Fruit fly (Drosophila melanogaster) whole organism, wandering third instar larva: ENCODE measurements around the gene ush.

Source experiments
- Abd-B ChIP-seq: fragments of >200 bp; optimal IDR thresholded peaks from 2 replicates; lab custom pipeline; 2017; ENCODE audit warnings: missing biosample characterization, missing genetic modification characterization
- CG32264 ChIP-seq: fragments of 200-800 bp; sonication (Bioruptor generic); optimal IDR thresholded peaks from 2 replicates; lab custom pipeline; 2016; ENCODE audit warnings: missing biosample characterization, missing genetic modification characterization
- CG9705 ChIP-seq: fragments of 200-800 bp; sonication (Bioruptor generic); optimal IDR thresholded peaks from 2 replicates; lab custom pipeline; 2018; ENCODE audit warnings: missing biosample characterization, mild to moderate bottlenecking, missing genetic modification characterization
- CrebA ChIP-seq: fragments of 200-800 bp; sonication (Bioruptor generic); optimal IDR thresholded peaks from 2 replicates; lab custom pipeline; 2016; ENCODE audit warnings: missing biosample characterization, mild to moderate bottlenecking, missing genetic modification characterization, borderline replicate concordance
- Dfd ChIP-seq: fragments of >200 bp; optimal IDR thresholded peaks from 2 replicates; lab custom pipeline; 2017; ENCODE audit warnings: missing biosample characterization, missing genetic modification characterization
- Dif ChIP-seq: fragments of 200-275, 200-300 bp; sonication (Bioruptor generic); optimal IDR thresholded peaks from 2 replicates; lab custom pipeline; 2018; ENCODE audit warnings: missing biosample characterization, missing genetic modification characterization; ENCODE audit not compliant: partially characterized antibody
- GATAd ChIP-seq: sonication (Bioruptor generic); optimal IDR thresholded peaks from 2 replicates; lab custom pipeline; 2016; ENCODE audit warnings: missing biosample characterization, missing genetic modification characterization
- HLH106 ChIP-seq: fragments of 200-800 bp; optimal IDR thresholded peaks from 3 replicates; lab custom pipeline; 2019; ENCODE audit warnings: missing biosample characterization, mild to moderate bottlenecking, missing genetic modification characterization, moderate library complexity
- Hnf4 ChIP-seq: fragments of 200-800 bp; sonication (Bioruptor generic); optimal IDR thresholded peaks from 2 replicates; lab custom pipeline; 2016; ENCODE audit warnings: missing biosample characterization, mild to moderate bottlenecking, missing genetic modification characterization
- Hr78 ChIP-seq: fragments of >200 bp; optimal IDR thresholded peaks from 2 replicates; lab custom pipeline; 2017; ENCODE audit warnings: missing biosample characterization, missing genetic modification characterization
- Hr83 ChIP-seq: fragments of 200-300 bp; sonication (Bioruptor generic); optimal IDR thresholded peaks from 2 replicates; lab custom pipeline; 2016; ENCODE audit warnings: missing biosample characterization, mild to moderate bottlenecking, missing genetic modification characterization, moderate library complexity; ENCODE audit not compliant: poor library complexity, severe bottlenecking
- Jra ChIP-seq: sonication (Bioruptor generic); optimal IDR thresholded peaks from 2 replicates; lab custom pipeline; 2016; ENCODE audit warnings: missing biosample characterization, missing genetic modification characterization
- Mio ChIP-seq: sonication (Bioruptor generic); optimal IDR thresholded peaks from 2 replicates; lab custom pipeline; 2016; ENCODE audit warnings: missing biosample characterization, missing genetic modification characterization
- Myc ChIP-seq: fragments of >200 bp; optimal IDR thresholded peaks from 2 replicates; lab custom pipeline; 2017
- N ChIP-seq: fragments of >200 bp; optimal IDR thresholded peaks from 2 replicates; lab custom pipeline; 2018; ENCODE audit warnings: missing biosample characterization, missing external identifiers, missing genetic modification characterization
- OdsH ChIP-seq: fragments of 200-800 bp; sonication (Bioruptor generic); optimal IDR thresholded peaks from 2 replicates; lab custom pipeline; 2016; ENCODE audit warnings: missing biosample characterization, mild to moderate bottlenecking, missing genetic modification characterization
- Rel ChIP-seq, 2 experiments: fragments of 200-800 bp; sonication (Bioruptor generic) in 1 of 2; optimal IDR thresholded peaks; 2 replicates in 1 of 2; 3 replicates in 1 of 2; lab custom pipeline; 2016 to 2019; ENCODE audit warnings: mild to moderate bottlenecking in 2 of 2, missing biosample characterization in 2 of 2, missing genetic modification characterization in 2 of 2, moderate library complexity in 1 of 2
- Sp1 ChIP-seq: fragments of 200-800 bp; sonication (Bioruptor generic); optimal IDR thresholded peaks from 3 replicates; lab custom pipeline; 2019; ENCODE audit warnings: missing biosample characterization, mild to moderate bottlenecking, missing genetic modification characterization, moderate library complexity
- Vsx2 ChIP-seq: fragments of 200-300, 225-300 bp; sonication (Bioruptor generic); optimal IDR thresholded peaks from 2 replicates; lab custom pipeline; 2018; ENCODE audit warnings: missing biosample characterization, missing genetic modification characterization; ENCODE audit not compliant: partially characterized antibody
- br ChIP-seq: fragments of 200-800 bp; sonication (Bioruptor generic); optimal IDR thresholded peaks from 2 replicates; lab custom pipeline; 2016; ENCODE audit warnings: missing biosample characterization, missing genetic modification characterization
- brk ChIP-seq: fragments of 200-800 bp; sonication (Bioruptor generic); optimal IDR thresholded peaks from 2 replicates; lab custom pipeline; 2016; ENCODE audit warnings: missing biosample characterization, mild to moderate bottlenecking, missing genetic modification characterization
- dl ChIP-seq, 2 experiments: fragments of 175-275, 200-275 bp in 1 of 2; fragments of 200-275 bp in 1 of 2; sonication (Bioruptor generic); optimal IDR thresholded peaks; lab custom pipeline; 2018; ENCODE audit warnings: mild to moderate bottlenecking in 2 of 2, missing biosample characterization in 2 of 2, missing genetic modification characterization in 2 of 2, moderate library complexity in 2 of 2; ENCODE audit not compliant: partially characterized antibody in 2 of 2, insufficient read depth in 1 of 2
- dmrt93B ChIP-seq: fragments of 200-800 bp; sonication (Bioruptor generic); optimal IDR thresholded peaks from 2 replicates; lab custom pipeline; 2018; ENCODE audit warnings: missing biosample characterization, mild to moderate bottlenecking, missing genetic modification characterization
- dsf ChIP-seq: sonication (Bioruptor generic); optimal IDR thresholded peaks from 2 replicates; lab custom pipeline; 2016; ENCODE audit warnings: missing biosample characterization, missing genetic modification characterization, borderline replicate concordance
- ey ChIP-seq: fragments of 200-800 bp; sonication (Bioruptor generic); optimal IDR thresholded peaks from 2 replicates; lab custom pipeline; 2016; ENCODE audit warnings: missing biosample characterization, missing genetic modification characterization
- foxo ChIP-seq, 2 experiments: fragments of 200-800 bp; sonication (Bioruptor generic); optimal IDR thresholded peaks; 2 replicates in 1 of 2; 3 replicates in 1 of 2; lab custom pipeline; 2016 to 2017; ENCODE audit warnings: missing biosample characterization in 2 of 2, missing genetic modification characterization in 2 of 2
- fru ChIP-seq: fragments of 200-800 bp; sonication (Bioruptor generic); optimal IDR thresholded peaks from 3 replicates; lab custom pipeline; 2016; ENCODE audit warnings: missing biosample characterization, mild to moderate bottlenecking, missing genetic modification characterization
- h ChIP-seq: fragments of 200-800 bp; sonication (Bioruptor generic); optimal IDR thresholded peaks from 3 replicates; lab custom pipeline; 2016; ENCODE audit warnings: missing biosample characterization, mild to moderate bottlenecking, missing genetic modification characterization
- jim ChIP-seq: fragments of 175-275, 200-325 bp; sonication (Bioruptor generic); optimal IDR thresholded peaks from 2 replicates; lab custom pipeline; 2016; ENCODE audit warnings: missing biosample characterization, mild to moderate bottlenecking, missing genetic modification characterization
- lola ChIP-seq: fragments of >200 bp; optimal IDR thresholded peaks from 2 replicates; lab custom pipeline; 2017; ENCODE audit warnings: missing biosample characterization, missing genetic modification characterization
- pan ChIP-seq: fragments of >200 bp; optimal IDR thresholded peaks from 2 replicates; lab custom pipeline; 2017
- psq ChIP-seq: fragments of 200-800 bp; sonication (Bioruptor generic); optimal IDR thresholded peaks from 3 replicates; lab custom pipeline; 2017; ENCODE audit warnings: missing biosample characterization, mild to moderate bottlenecking, missing genetic modification characterization, moderate library complexity
- rgr ChIP-seq: fragments of 200-800 bp; sonication (Bioruptor generic); optimal IDR thresholded peaks from 3 replicates; lab custom pipeline; 2016; ENCODE audit warnings: missing biosample characterization, mild to moderate bottlenecking, missing genetic modification characterization
- sage ChIP-seq: fragments of 200-800 bp; sonication (Bioruptor generic); optimal IDR thresholded peaks from 2 replicates; lab custom pipeline; 2016; ENCODE audit warnings: missing biosample characterization, mild to moderate bottlenecking, missing genetic modification characterization
- sv ChIP-seq: fragments of 200-800 bp; sonication (Bioruptor generic); optimal IDR thresholded peaks from 3 replicates; lab custom pipeline; 2016; ENCODE audit warnings: missing biosample characterization, missing genetic modification characterization
- tai ChIP-seq: sonication (Bioruptor generic); optimal IDR thresholded peaks from 2 replicates; lab custom pipeline; 2016; ENCODE audit warnings: missing biosample characterization, missing genetic modification characterization
- usp ChIP-seq: fragments of >200 bp; optimal IDR thresholded peaks from 2 replicates; lab custom pipeline; 2017; ENCODE audit warnings: missing biosample characterization, missing genetic modification characterization
- woc ChIP-seq: sonication (Bioruptor generic); optimal IDR thresholded peaks from 2 replicates; lab custom pipeline; 2016; ENCODE audit warnings: missing biosample characterization, mild to moderate bottlenecking, missing genetic modification characterization

The ush gene

DNA sequence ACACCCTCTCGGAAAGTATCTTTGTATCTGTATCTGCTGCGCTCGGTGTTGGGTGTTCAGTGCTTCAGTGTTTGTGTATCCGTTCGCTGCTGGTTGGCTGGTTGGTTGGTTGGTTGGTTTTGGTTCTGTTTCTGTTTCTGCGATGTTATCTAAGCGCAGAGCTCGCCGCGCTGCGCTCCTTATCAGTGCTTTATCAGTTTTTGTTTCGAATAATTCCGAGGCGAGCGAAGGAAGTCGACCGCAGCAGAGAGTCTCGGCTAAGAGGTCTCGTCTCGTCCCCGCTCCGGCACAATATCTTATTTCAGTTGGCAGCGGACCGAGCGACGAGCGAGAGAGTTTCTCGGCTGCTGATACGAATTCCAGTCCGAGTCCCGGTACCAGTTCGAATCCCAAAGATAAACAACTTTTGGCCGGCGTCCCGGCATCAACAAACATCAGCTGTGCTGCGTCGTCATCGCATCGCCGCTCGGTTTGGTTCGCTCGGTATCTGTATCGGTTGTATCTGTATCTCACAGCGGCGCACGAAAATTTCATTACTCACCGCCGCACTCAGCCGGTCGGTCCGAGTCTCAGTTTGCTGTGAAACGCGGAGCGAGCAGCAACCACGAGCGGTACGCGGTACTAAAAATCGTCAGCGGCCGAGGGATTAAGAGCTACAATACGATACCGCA, 47.3 kb downstream of the ush start:
- TF ChIP-seq psq (GFP tag; lab: Kevin White, UChicago) = peak; percentile 42
- peak; percentile 33 for TF ChIP-seq Sp1 (GFP tag; lab: Kevin White, UChicago)
- TF ChIP-seq N (GFP tag; lab: Kevin White, UChicago) = no peak
- no peak for TF ChIP-seq lola (GFP tag; lab: Kevin White, UChicago)
- TF ChIP-seq CrebA (GFP tag; lab: Kevin White, UChicago) = no peak
- peak; percentile 50 for TF ChIP-seq h
- no peak for TF ChIP-seq tai (GFP tag; lab: Kevin White, UChicago)
- TF ChIP-seq Hr78 (GFP tag; lab: Kevin White, UChicago) = no peak
- TF ChIP-seq woc (GFP tag; lab: Kevin White, UChicago) = no peak
- no peak for TF ChIP-seq dsf (GFP tag; lab: Kevin White, UChicago)
- no peak for TF ChIP-seq Rel (GFP tag; optimal IDR thresholded peaks at IDR 0.05; lab: Kevin White, UChicago)
- peak; percentile 47 for TF ChIP-seq Rel (tag; optimal IDR thresholded peaks at IDR 0.05; lab: Kevin White, UChicago)
- no peak for TF ChIP-seq Mio
- no peak for TF ChIP-seq ey
- TF ChIP-seq Dfd = no peak
- TF ChIP-seq OdsH (GFP tag; lab: Kevin White, UChicago) = no peak
- TF ChIP-seq Dif = peak; percentile 55
- TF ChIP-seq Jra = peak; percentile 78
- no peak for TF ChIP-seq br (GFP tag; lab: Kevin White, UChicago)
- TF ChIP-seq HLH106 = peak; percentile 9
- peak; percentile 60 for TF ChIP-seq Hr83 (GFP tag; lab: Kevin White, UChicago)
- TF ChIP-seq Vsx2 (GFP tag; lab: Kevin White, UChicago) = no peak
- TF ChIP-seq dl (GFP tag; optimal IDR thresholded peaks at IDR 0.05; lab: Kevin White, UChicago; ENCODE audit: insufficient read depth in 1 of 2, partially characterized antibody in 2 of 2) = peak in 1 of 2 experiments; percentile 35
- TF ChIP-seq foxo (GFP tag; optimal IDR thresholded peaks at IDR 0.05; lab: Kevin White, UChicago) = no peak
- TF ChIP-seq jim (GFP tag; lab: Kevin White, UChicago) = no peak
- no peak for TF ChIP-seq Abd-B (GFP tag; lab: Kevin White, UChicago)
- no peak for TF ChIP-seq sage (GFP tag; lab: Kevin White, UChicago)
- no peak for TF ChIP-seq sv
- no peak for TF ChIP-seq CG9705
- peak; percentile 65 for TF ChIP-seq brk
- TF ChIP-seq Hnf4 (GFP tag; lab: Kevin White, UChicago) = peak; percentile 8
- no peak for TF ChIP-seq pan (lab: Kevin White, UChicago)
- no peak for TF ChIP-seq GATAd (GFP tag; lab: Kevin White, UChicago)
- peak; percentile 54 for TF ChIP-seq CG32264
- peak; percentile 26 for TF ChIP-seq fru (GFP tag; lab: Kevin White, UChicago)
- TF ChIP-seq dmrt93B (GFP tag; lab: Kevin White, UChicago) = no peak
- TF ChIP-seq rgr (GFP tag; lab: Kevin White, UChicago) = peak; percentile 30
- no peak for TF ChIP-seq Myc
- no peak for TF ChIP-seq usp

DNA sequence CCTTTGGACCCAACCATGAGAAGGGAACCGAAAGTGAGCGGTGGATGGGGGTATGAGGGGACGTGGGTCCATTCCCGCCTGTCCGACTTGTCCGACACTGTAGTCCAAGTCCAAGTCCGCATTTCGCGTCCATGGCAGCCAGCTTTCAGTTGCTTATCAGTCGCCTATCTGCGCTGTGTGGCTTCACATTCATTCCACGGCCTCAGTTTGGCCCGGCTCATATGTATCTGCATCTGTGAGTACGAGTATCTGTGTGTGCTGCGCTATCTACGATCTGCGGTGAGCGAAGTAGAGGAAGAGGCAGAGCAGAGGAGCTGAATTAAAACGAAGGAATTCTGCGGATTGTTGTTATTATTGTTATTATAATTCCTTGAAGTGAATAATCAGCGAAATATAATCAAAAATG, 48.5 kb downstream of the ush start:
- TF ChIP-seq psq (GFP tag; lab: Kevin White, UChicago) (peak; percentile 58), HLH106 (no peak), dl (GFP tag; optimal IDR thresholded peaks at IDR 0.05; lab: Kevin White, UChicago; ENCODE audit: insufficient read depth in 1 of 2, partially characterized antibody in 2 of 2) (peak in 1 of 2 experiments; percentile 22), h (no peak), Hr83 (GFP tag; lab: Kevin White, UChicago) (no peak), sage (GFP tag; lab: Kevin White, UChicago) (no peak), Hnf4 (GFP tag; lab: Kevin White, UChicago) (peak; percentile 35), Jra (no peak), rgr (GFP tag; lab: Kevin White, UChicago) (no peak), Rel (GFP tag; optimal IDR thresholded peaks at IDR 0.05; lab: Kevin White, UChicago) (no peak), Rel (tag; optimal IDR thresholded peaks at IDR 0.05; lab: Kevin White, UChicago) (peak; percentile 35)
